Fruit fly (Drosophila melanogaster) whole organism, embryonic: ENCODE results near the gene CG16790.
A peak's percentile ranks its signal among the peaks of the same experiment; 100 is the strongest.

ENCODE experiments used
- C15 ChIP-seq: fragments of 200-800 bp; sonication (Bioruptor generic); IDR thresholded peaks from 3 replicates; pipeline ENCODE4 v1.3.6; 2022; ENCODE audit warnings: missing biosample characterization, missing genetic modification characterization
- CG1024 ChIP-seq: fragments of 200-800 bp; sonication (Bioruptor generic); IDR thresholded peaks from 2 replicates; pipeline ENCODE4 v1.3.6; 2022; ENCODE audit warnings: missing biosample characterization, missing genetic modification characterization
- CG12104 ChIP-seq: fragments of 200-800 bp; sonication (Bioruptor generic); optimal IDR thresholded peaks from 3 replicates; lab custom pipeline; 2016; ENCODE audit warnings: missing biosample characterization, missing genetic modification characterization
- CG13775 ChIP-seq: fragments of 200-800 bp; sonication (Bioruptor generic); optimal IDR thresholded peaks from 3 replicates; lab custom pipeline; 2017; ENCODE audit warnings: missing biosample characterization, mild to moderate bottlenecking, missing genetic modification characterization
- CG14014 ChIP-seq: fragments of 200-800 bp; sonication (Bioruptor generic); IDR thresholded peaks from 2 replicates; pipeline ENCODE4 v1.3.6; 2022; ENCODE audit warnings: missing biosample characterization, missing genetic modification characterization
- CG14860 ChIP-seq: fragments of 200-800 bp; sonication (Bioruptor generic); IDR thresholded peaks from 3 replicates; pipeline ENCODE4 v1.3.6; 2022; ENCODE audit warnings: missing biosample characterization, missing genetic modification characterization; ENCODE audit not compliant: partially characterized antibody
- CG15073 ChIP-seq: fragments of 200-800 bp; sonication (Bioruptor generic); optimal IDR thresholded peaks from 2 replicates; lab custom pipeline; 2016; ENCODE audit warnings: missing biosample characterization, missing genetic modification characterization
- CG15514 ChIP-seq: fragments of 200-800 bp; sonication (Bioruptor generic); optimal IDR thresholded peaks from 3 replicates; lab custom pipeline; 2017; ENCODE audit warnings: missing biosample characterization, missing genetic modification characterization, mild to moderate bottlenecking, moderate library complexity, missing genetic modification reagents
- CG17361 ChIP-seq: fragments of 200-800 bp; sonication (Bioruptor generic); IDR thresholded peaks from 3 replicates; pipeline ENCODE4 v1.3.6; 2022; ENCODE audit warnings: missing biosample characterization, missing genetic modification characterization
- CG17912 ChIP-seq: fragments of 200-800 bp; sonication (Bioruptor generic); optimal IDR thresholded peaks from 2 replicates; lab custom pipeline; 2018; ENCODE audit warnings: missing biosample characterization, mild to moderate bottlenecking, missing genetic modification characterization
- CG32767 ChIP-seq: fragments of 200-800 bp; sonication (Bioruptor generic); IDR thresholded peaks from 2 replicates; pipeline ENCODE4 v1.3.6; 2022; ENCODE audit warnings: missing biosample characterization, missing genetic modification characterization
- CG3838 ChIP-seq: fragments of 200-800 bp; sonication (Bioruptor generic); optimal IDR thresholded peaks from 3 replicates; lab custom pipeline; 2016; ENCODE audit warnings: missing biosample characterization, missing genetic modification characterization
- CG3847 ChIP-seq: fragments of 200-800 bp; sonication (Bioruptor generic); IDR thresholded peaks from 2 replicates; pipeline ENCODE4 v1.3.6; 2022; ENCODE audit warnings: missing biosample characterization, missing genetic modification characterization
- CG4707 ChIP-seq: fragments of 200-800 bp; sonication (Bioruptor generic); optimal IDR thresholded peaks from 2 replicates; lab custom pipeline; 2018; ENCODE audit warnings: missing biosample characterization, mild to moderate bottlenecking, missing genetic modification characterization, moderate library complexity
- CG6854 ChIP-seq: fragments of 200-800 bp; sonication (Bioruptor generic); optimal IDR thresholded peaks from 3 replicates; lab custom pipeline; 2017; ENCODE audit warnings: missing biosample characterization, mild to moderate bottlenecking, missing genetic modification characterization
- CG7745 ChIP-seq: fragments of 200-800 bp; sonication (Bioruptor generic); optimal IDR thresholded peaks from 2 replicates; lab custom pipeline; 2018; ENCODE audit warnings: missing biosample characterization, mild to moderate bottlenecking, missing genetic modification characterization, moderate library complexity
- CG8765 ChIP-seq: fragments of 200-800 bp; sonication (Bioruptor generic); IDR thresholded peaks from 2 replicates; pipeline ENCODE4 v1.3.6; 2022; ENCODE audit warnings: missing biosample characterization, missing genetic modification characterization
- CHES-1-like ChIP-seq: fragments of 200-800 bp; sonication (Bioruptor generic); optimal IDR thresholded peaks from 2 replicates; lab custom pipeline; 2016; ENCODE audit warnings: missing biosample characterization, missing genetic modification characterization
- CkIIα-i1 ChIP-seq: fragments of 200-800 bp; sonication (Bioruptor generic); IDR thresholded peaks from 2 replicates; pipeline ENCODE4 v1.3.6; 2022; ENCODE audit warnings: missing biosample characterization, missing genetic modification characterization
- Dll ChIP-seq: fragments of 200-800 bp; sonication (Bioruptor generic); IDR thresholded peaks from 4 replicates; pipeline ENCODE4 v1.3.6; 2022; ENCODE audit warnings: missing biosample characterization, missing genetic modification characterization; ENCODE audit not compliant: partially characterized antibody
- H2.0 ChIP-seq: fragments of 200-800 bp; sonication (Bioruptor generic); IDR thresholded peaks from 2 replicates; pipeline ENCODE4 v1.3.6; 2022; ENCODE audit warnings: missing biosample characterization, missing genetic modification characterization
- Hmx ChIP-seq: fragments of 200-800 bp; sonication (Bioruptor generic); optimal IDR thresholded peaks from 2 replicates; lab custom pipeline; 2016; ENCODE audit warnings: missing biosample characterization, missing genetic modification characterization
- Kr ChIP-seq: fragments of 200-800 bp; sonication (Bioruptor generic); optimal IDR thresholded peaks from 2 replicates; lab custom pipeline; 2017; ENCODE audit warnings: missing biosample characterization, mild to moderate bottlenecking, missing genetic modification characterization
- Max ChIP-seq: fragments of 200-800 bp; sonication (Bioruptor generic); optimal IDR thresholded peaks from 2 replicates; lab custom pipeline; 2016; ENCODE audit warnings: missing biosample characterization, mild to moderate bottlenecking, missing genetic modification characterization
- Mes4 ChIP-seq: fragments of 200-800 bp; sonication (Bioruptor generic); optimal IDR thresholded peaks from 2 replicates; lab custom pipeline; 2016; ENCODE audit warnings: missing biosample characterization, missing genetic modification characterization
- Myb ChIP-seq: fragments of 200-800 bp; sonication (Bioruptor generic); optimal IDR thresholded peaks from 2 replicates; lab custom pipeline; 2016; ENCODE audit warnings: missing biosample characterization, missing genetic modification characterization
- Oaz ChIP-seq: fragments of 200-800 bp; sonication (Bioruptor generic); IDR thresholded peaks from 2 replicates; pipeline ENCODE4 v1.3.6; 2022; ENCODE audit warnings: missing biosample characterization, missing genetic modification characterization
- Scr ChIP-seq: fragments of 200-800 bp; sonication (Bioruptor generic); IDR thresholded peaks from 2 replicates; pipeline ENCODE4 v1.3.6; 2022; ENCODE audit warnings: missing biosample characterization, missing genetic modification characterization; ENCODE audit not compliant: partially characterized antibody
- Six4 ChIP-seq: fragments of 200-800 bp; sonication (Bioruptor generic); optimal IDR thresholded peaks from 2 replicates; lab custom pipeline; 2016; ENCODE audit warnings: missing biosample characterization, missing genetic modification characterization
- Sox100B ChIP-seq: fragments of 200-800 bp; sonication (Bioruptor generic); optimal IDR thresholded peaks from 3 replicates; lab custom pipeline; 2018; ENCODE audit warnings: missing biosample characterization, mild to moderate bottlenecking, missing genetic modification characterization
- Sry-β ChIP-seq: fragments of 200-800 bp; sonication (Bioruptor generic); optimal IDR thresholded peaks from 2 replicates; lab custom pipeline; 2018; ENCODE audit warnings: missing biosample characterization, mild to moderate bottlenecking, missing genetic modification characterization, moderate library complexity
- bigmax ChIP-seq: fragments of 200-800 bp; sonication (Bioruptor generic); optimal IDR thresholded peaks from 2 replicates; lab custom pipeline; 2018; ENCODE audit warnings: missing biosample characterization, mild to moderate bottlenecking, missing genetic modification characterization
- danr ChIP-seq: fragments of 200-800 bp; sonication (Bioruptor generic); IDR thresholded peaks from 2 replicates; pipeline ENCODE4 v1.3.6; 2022; ENCODE audit warnings: missing biosample characterization, missing genetic modification characterization
- dpn ChIP-seq, 2 experiments: fragments of 200-800 bp; sonication (Bioruptor generic); optimal IDR thresholded peaks; 3 replicates each; lab custom pipeline; 2016; ENCODE audit warnings: missing biosample characterization in 2 of 2, missing genetic modification characterization in 2 of 2
- emc ChIP-seq: fragments of 200-800 bp; sonication (Bioruptor generic); optimal IDR thresholded peaks from 2 replicates; lab custom pipeline; 2016; ENCODE audit warnings: missing biosample characterization, missing genetic modification characterization
- ewg ChIP-seq: fragments of 200-800 bp; sonication (Bioruptor generic); optimal IDR thresholded peaks from 3 replicates; lab custom pipeline; 2017; ENCODE audit warnings: mild to moderate bottlenecking, missing biosample characterization, missing genetic modification reagents, missing genetic modification characterization
- exex ChIP-seq: fragments of 200-800 bp; sonication (Bioruptor generic); optimal IDR thresholded peaks from 4 replicates; lab custom pipeline; 2018; ENCODE audit warnings: missing biosample characterization, mild to moderate bottlenecking, missing genetic modification characterization, moderate library complexity
- gcm2 ChIP-seq: fragments of 200-800 bp; sonication (Bioruptor generic); optimal IDR thresholded peaks from 2 replicates; lab custom pipeline; 2016; ENCODE audit warnings: missing biosample characterization, missing genetic modification characterization
- inv ChIP-seq: fragments of 200-800 bp; sonication (Bioruptor generic); IDR thresholded peaks from 2 replicates; pipeline ENCODE4 v1.3.6; 2022; ENCODE audit warnings: missing biosample characterization, missing genetic modification characterization; ENCODE audit not compliant: partially characterized antibody
- mld ChIP-seq: fragments of 200-800 bp; sonication (Bioruptor generic); IDR thresholded peaks from 3 replicates; pipeline ENCODE4 v1.3.6; 2022; ENCODE audit warnings: missing biosample characterization, missing genetic modification characterization; ENCODE audit not compliant: partially characterized antibody
- org-1 ChIP-seq: fragments of 200-800 bp; sonication (Bioruptor generic); optimal IDR thresholded peaks from 2 replicates; lab custom pipeline; 2017; ENCODE audit warnings: missing biosample characterization, missing genetic modification characterization
- ro ChIP-seq: fragments of 200-800 bp; sonication (Bioruptor generic); IDR thresholded peaks from 2 replicates; pipeline ENCODE4 v1.3.6; 2022; ENCODE audit warnings: missing biosample characterization, missing genetic modification characterization
- toy ChIP-seq: fragments of 200-800 bp; sonication (Bioruptor generic); IDR thresholded peaks from 2 replicates; pipeline ENCODE4 v1.3.6; 2022; ENCODE audit warnings: missing biosample characterization, missing genetic modification characterization
- ttk ChIP-seq: fragments of 200-800 bp; sonication (Bioruptor generic); IDR thresholded peaks from 2 replicates; pipeline ENCODE4 v2.1.2; 2022; ENCODE audit warnings: missing biosample characterization, missing genetic modification characterization
- vnd ChIP-seq: fragments of 200-800 bp; sonication (Bioruptor generic); IDR thresholded peaks from 3 replicates; pipeline ENCODE4 v1.3.6; 2022; ENCODE audit warnings: missing biosample characterization, missing genetic modification characterization; ENCODE audit not compliant: partially characterized antibody
- vvl ChIP-seq: fragments of 200-800 bp; sonication (Bioruptor generic); IDR thresholded peaks from 2 replicates; pipeline ENCODE4 v1.3.6; 2022; ENCODE audit warnings: missing biosample characterization, missing genetic modification characterization
- wor ChIP-seq: fragments of 200-800 bp; sonication (Bioruptor generic); IDR thresholded peaks from 2 replicates; pipeline ENCODE4 v1.3.6; 2022; ENCODE audit warnings: missing biosample characterization, missing genetic modification characterization
- yki ChIP-seq: fragments of >200 bp; optimal IDR thresholded peaks from 3 replicates; lab custom pipeline; 2018

The CG16790 gene

DNA sequence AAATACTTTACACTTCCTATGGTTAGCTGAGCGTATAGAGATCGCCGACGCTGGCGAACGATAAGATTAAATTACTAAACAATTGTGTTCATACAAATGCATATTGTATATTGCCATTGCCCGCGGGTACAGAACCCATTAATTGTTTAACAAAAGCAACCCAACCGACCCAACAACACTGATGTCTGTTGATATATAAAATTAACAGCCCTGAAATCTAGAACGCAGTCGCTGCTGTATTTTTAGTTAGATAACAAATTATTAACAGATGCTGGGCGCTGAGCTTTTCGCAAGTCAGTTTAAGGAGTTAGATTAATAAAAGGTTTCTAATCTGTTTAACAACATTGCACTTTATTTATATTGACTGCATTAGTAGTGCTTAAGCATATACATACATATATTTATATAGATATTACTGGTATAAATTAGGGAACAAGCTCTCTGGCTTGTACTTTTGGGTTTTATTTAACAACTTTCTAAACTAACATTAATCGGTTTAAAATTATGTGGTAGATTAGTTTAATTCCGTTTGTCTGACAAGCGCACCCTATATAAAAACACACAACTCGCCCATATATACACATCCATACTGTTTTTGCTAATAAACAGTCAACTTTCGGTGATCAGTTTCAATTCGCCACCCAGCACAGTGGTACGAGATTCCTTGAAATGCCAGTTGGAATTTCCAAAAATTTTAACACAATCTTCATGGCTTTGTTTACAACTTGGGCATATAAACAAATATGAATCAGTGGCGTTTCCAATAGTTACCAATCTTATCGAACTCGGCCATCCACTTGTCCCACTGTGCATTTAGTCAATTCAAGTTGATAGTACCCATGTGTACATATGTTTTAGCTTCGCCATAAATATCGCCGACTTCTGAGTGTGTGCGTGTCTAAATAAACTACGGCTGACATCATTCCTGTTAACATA is 41.8 kb downstream of the CG16790 start (continued):
- TF ChIP-seq Six4 (GFP tag; lab: Kevin White, UChicago) = peak; percentile 82
- TF ChIP-seq CG15073 (GFP tag; lab: Kevin White, UChicago) = peak; percentile 4
- TF ChIP-seq CG14860 (GFP tag; lab: Robert Waterston, UW) = no peak
- TF ChIP-seq Hmx (GFP tag; lab: Kevin White, UChicago) = peak; percentile 73
- TF ChIP-seq CG8765 (GFP tag; lab: Robert Waterston, UW) = peak; percentile 64; the same call in 1 of the 2 replicates
- TF ChIP-seq CG17361 (GFP tag; lab: Robert Waterston, UW) = peak; percentile 86
- peak; percentile 51 for TF ChIP-seq gcm2 (GFP tag; lab: Kevin White, UChicago)
- peak; percentile 82 for TF ChIP-seq H2.0
- TF ChIP-seq CG6854 (GFP tag; lab: Kevin White, UChicago) = peak; percentile 89
- peak; percentile 76 for TF ChIP-seq CG12104 (GFP tag; lab: Kevin White, UChicago)
- TF ChIP-seq CG3838 (GFP tag; lab: Kevin White, UChicago) = peak; percentile 19
- TF ChIP-seq emc = peak; percentile 88
- TF ChIP-seq vnd = 0 out of 3 replicates have a peak, but pooled peaks have one; percentile 23
- no peak for TF ChIP-seq CG17912
- peak; percentile 48; the same call in 1 of the 2 replicates for TF ChIP-seq wor (GFP tag; lab: Robert Waterston, UW)
- TF ChIP-seq vvl = peak; percentile 97
- TF ChIP-seq Sox100B = peak; percentile 69
- TF ChIP-seq ttk (GFP tag; lab: Robert Waterston, UW) = peak; percentile 82
- TF ChIP-seq ro = peak; percentile 58
- TF ChIP-seq Myb = peak; percentile 77
- TF ChIP-seq CG7745 (tag; lab: Kevin White, UChicago) = no peak
- TF ChIP-seq mld (GFP tag; lab: Robert Waterston, UW) = no peak
- no peak for TF ChIP-seq Kr (GFP tag; lab: Kevin White, UChicago)
- TF ChIP-seq CG13775 = peak; percentile 54
- peak; percentile 51 for TF ChIP-seq bigmax (GFP tag; lab: Kevin White, UChicago)
- TF ChIP-seq Oaz (GFP tag; lab: Robert Waterston, UW) = peak; percentile 68
- peak; percentile 86 for TF ChIP-seq exex (tag; lab: Kevin White, UChicago)
- peak; percentile 59 for TF ChIP-seq CG1024 (GFP tag; lab: Robert Waterston, UW)
- TF ChIP-seq Sry-β (GFP tag; lab: Kevin White, UChicago) = no peak
- peak; percentile 84 for TF ChIP-seq toy (GFP tag; lab: Robert Waterston, UW)
- peak; percentile 73 for TF ChIP-seq CG32767
- peak; percentile 28 for TF ChIP-seq CG4707 (GFP tag; lab: Kevin White, UChicago)
- peak; percentile 84 to 92 for TF ChIP-seq dpn (GFP tag; optimal IDR thresholded peaks at IDR 0.05; lab: Kevin White, UChicago)
- peak; percentile 66 for TF ChIP-seq CkIIα-i1 (GFP tag; lab: Robert Waterston, UW)
- no peak for TF ChIP-seq yki (lab: Kevin White, UChicago)
- peak; percentile 87 for TF ChIP-seq org-1 (GFP tag; lab: Kevin White, UChicago)
- TF ChIP-seq Max (GFP tag; lab: Kevin White, UChicago) = peak; percentile 85
- TF ChIP-seq danr (GFP tag; lab: Robert Waterston, UW) = peak; percentile 78
- no peak for TF ChIP-seq Dll (GFP tag; lab: Robert Waterston, UW)
- TF ChIP-seq CG15514 = peak; percentile 92
- TF ChIP-seq CHES-1-like (GFP tag; lab: Kevin White, UChicago) = peak; percentile 90
- no peak for TF ChIP-seq Scr (GFP tag; lab: Robert Waterston, UW)
- peak; percentile 90 for TF ChIP-seq CG14014 (GFP tag; lab: Robert Waterston, UW)
- TF ChIP-seq C15 (GFP tag; lab: Robert Waterston, UW) = peak; percentile 84; the same call in 2 of the 3 replicates
- peak; percentile 35; the same call in 1 of the 2 replicates for TF ChIP-seq inv
- peak; percentile 76 for TF ChIP-seq CG3847 (GFP tag; lab: Robert Waterston, UW)
- TF ChIP-seq ewg (GFP tag; lab: Kevin White, UChicago) = no peak
- TF ChIP-seq Mes4 = peak; percentile 55
